Fruit fly (Drosophila melanogaster) whole organism, embryonic: ENCODE results near the gene sro.

Experiments used
- B-H2 ChIP-seq: fragments of 200-800 bp; sonication (Bioruptor generic); optimal IDR thresholded peaks from 2 replicates; lab custom pipeline; 2018; ENCODE audit warnings: missing biosample characterization, mild to moderate bottlenecking, missing genetic modification characterization
- CG10147 ChIP-seq: fragments of 200-800 bp; sonication (Bioruptor generic); optimal IDR thresholded peaks from 2 replicates; lab custom pipeline; 2019; ENCODE audit warnings: missing biosample characterization, mild to moderate bottlenecking, missing genetic modification characterization, moderate library complexity
- CG11723 ChIP-seq: fragments of 200-800 bp; sonication (Bioruptor generic); optimal IDR thresholded peaks from 2 replicates; lab custom pipeline; 2017; ENCODE audit warnings: missing biosample characterization, mild to moderate bottlenecking, missing genetic modification characterization
- CG12071 ChIP-seq: fragments of 200-800 bp; sonication (Bioruptor generic); optimal IDR thresholded peaks from 3 replicates; lab custom pipeline; 2018; ENCODE audit warnings: missing biosample characterization, mild to moderate bottlenecking, missing genetic modification characterization
- CG12769 ChIP-seq: fragments of 200-800 bp; sonication (Bioruptor generic); optimal IDR thresholded peaks from 2 replicates; lab custom pipeline; 2019; ENCODE audit warnings: missing biosample characterization, mild to moderate bottlenecking, missing genetic modification characterization, moderate library complexity
- CG12942 ChIP-seq: fragments of 200-800 bp; sonication (Bioruptor generic); optimal IDR thresholded peaks from 3 replicates; lab custom pipeline; 2016; ENCODE audit warnings: missing biosample characterization, missing genetic modification characterization
- CG13296 ChIP-seq: fragments of 200-800 bp; sonication (Bioruptor generic); optimal IDR thresholded peaks from 3 replicates; lab custom pipeline; 2018; ENCODE audit warnings: missing biosample characterization, mild to moderate bottlenecking, missing genetic modification characterization
- CG1529 ChIP-seq: fragments of 200-800 bp; sonication (Bioruptor generic); optimal IDR thresholded peaks from 3 replicates; lab custom pipeline; 2018; ENCODE audit warnings: missing biosample characterization, missing genetic modification characterization
- CG1647 ChIP-seq: fragments of 200-800 bp; sonication (Bioruptor generic); optimal IDR thresholded peaks from 3 replicates; lab custom pipeline; 2016; ENCODE audit warnings: missing biosample characterization, missing genetic modification characterization
- CG18764 ChIP-seq: fragments of 200-800 bp; sonication (Bioruptor generic); optimal IDR thresholded peaks from 3 replicates; lab custom pipeline; 2016; ENCODE audit warnings: missing biosample characterization, missing genetic modification characterization
- CG31388 ChIP-seq: fragments of 200-800 bp; sonication (Bioruptor generic); optimal IDR thresholded peaks from 2 replicates; lab custom pipeline; 2016; ENCODE audit warnings: missing biosample characterization, missing genetic modification characterization
- CG3163 ChIP-seq: fragments of 200-800 bp; sonication (Bioruptor generic); optimal IDR thresholded peaks from 3 replicates; lab custom pipeline; 2016; ENCODE audit warnings: missing biosample characterization, missing genetic modification characterization
- CG3281 ChIP-seq: fragments of 200-800 bp; sonication (Bioruptor generic); optimal IDR thresholded peaks from 3 replicates; lab custom pipeline; 2017; ENCODE audit warnings: missing biosample characterization, mild to moderate bottlenecking, missing genetic modification characterization
- CG4730 ChIP-seq: fragments of 200-800 bp; sonication (Bioruptor generic); IDR thresholded peaks from 2 replicates; pipeline ENCODE4 v1.3.6; 2022; ENCODE audit warnings: missing biosample characterization, missing genetic modification characterization
- CG6254 ChIP-seq: fragments of 200-800 bp; sonication (Bioruptor generic); optimal IDR thresholded peaks from 3 replicates; lab custom pipeline; 2017; ENCODE audit warnings: mild to moderate bottlenecking, missing biosample characterization, missing genetic modification reagents, missing genetic modification characterization
- CG6689 ChIP-seq: fragments of 200-800 bp; sonication (Bioruptor generic); IDR thresholded peaks from 2 replicates; pipeline ENCODE4 v1.3.6; 2022; ENCODE audit warnings: missing biosample characterization, missing genetic modification characterization
- CG7271 ChIP-seq: fragments of 200-800 bp; sonication (Bioruptor generic); optimal IDR thresholded peaks from 2 replicates; lab custom pipeline; 2018; ENCODE audit warnings: missing biosample characterization, mild to moderate bottlenecking, missing genetic modification characterization, moderate library complexity
- CG7556 ChIP-seq: fragments of 200-800 bp; sonication (Bioruptor generic); optimal IDR thresholded peaks from 2 replicates; lab custom pipeline; 2017; ENCODE audit warnings: missing biosample characterization, mild to moderate bottlenecking, missing genetic modification characterization
- CG7839 ChIP-seq: fragments of 200-800 bp; sonication (Bioruptor generic); optimal IDR thresholded peaks from 3 replicates; lab custom pipeline; 2018; ENCODE audit warnings: missing biosample characterization, mild to moderate bottlenecking, missing genetic modification characterization, moderate library complexity
- CG8944 ChIP-seq: fragments of 200-800 bp; sonication (Bioruptor generic); optimal IDR thresholded peaks from 3 replicates; lab custom pipeline; 2016; ENCODE audit warnings: missing biosample characterization, missing genetic modification characterization
- CG9215 ChIP-seq: fragments of 200-800 bp; sonication (Bioruptor generic); IDR thresholded peaks from 2 replicates; pipeline ENCODE4 v1.3.6; 2022; ENCODE audit warnings: missing biosample characterization, missing genetic modification characterization
- CG9437 ChIP-seq: fragments of 200-800 bp; sonication (Bioruptor generic); optimal IDR thresholded peaks from 2 replicates; lab custom pipeline; 2018; ENCODE audit warnings: missing biosample characterization, mild to moderate bottlenecking, missing genetic modification characterization
- CG9609 ChIP-seq: fragments of 200-800 bp; sonication (Bioruptor generic); optimal IDR thresholded peaks from 3 replicates; lab custom pipeline; 2016; ENCODE audit warnings: missing biosample characterization, missing genetic modification characterization
- CG9932 ChIP-seq: fragments of 200-800 bp; sonication (Bioruptor generic); IDR thresholded peaks from 2 replicates; pipeline ENCODE4 v1.3.6; 2022; ENCODE audit warnings: missing biosample characterization, missing genetic modification characterization
- Deaf1 ChIP-seq: fragments of 200-800 bp; optimal IDR thresholded peaks from 3 replicates; lab custom pipeline; 2019; ENCODE audit warnings: missing biosample characterization, mild to moderate bottlenecking, missing genetic modification characterization, moderate library complexity
- E2f2 ChIP-seq: fragments of 200-800 bp; sonication (Bioruptor generic); IDR thresholded peaks from 2 replicates; pipeline ENCODE4 v1.3.6; 2022; ENCODE audit warnings: missing biosample characterization, missing genetic modification characterization
- ERR ChIP-seq: fragments of 200-800 bp; sonication (Bioruptor generic); optimal IDR thresholded peaks from 2 replicates; lab custom pipeline; 2016; ENCODE audit warnings: missing biosample characterization, missing genetic modification characterization
- Fer3 ChIP-seq: fragments of 200-800 bp; sonication (Bioruptor generic); optimal IDR thresholded peaks from 2 replicates; lab custom pipeline; 2018; ENCODE audit warnings: missing biosample characterization, mild to moderate bottlenecking, missing genetic modification characterization, moderate library complexity
- H15 ChIP-seq: fragments of 200-800 bp; sonication (Bioruptor generic); IDR thresholded peaks from 3 replicates; pipeline ENCODE4 v1.3.6; 2022; ENCODE audit warnings: missing biosample characterization, missing genetic modification characterization
- HLH54F ChIP-seq: fragments of 200-800 bp; sonication (Bioruptor generic); optimal IDR thresholded peaks from 3 replicates; lab custom pipeline; 2016; ENCODE audit warnings: missing biosample characterization, missing genetic modification characterization
- Hr78 ChIP-seq, 2 experiments: fragments of 200-800 bp in 1 of 2; fragments of >200 bp in 1 of 2; sonication (Bioruptor generic) in 1 of 2; optimal IDR thresholded peaks; 2 replicates each; lab custom pipeline; 2017 to 2019; ENCODE audit warnings: missing biosample characterization in 2 of 2, missing genetic modification characterization in 2 of 2, mild to moderate bottlenecking in 1 of 2, moderate library complexity in 1 of 2
- Jarid2 ChIP-seq: fragments of 200-800 bp; sonication (Bioruptor generic); optimal IDR thresholded peaks from 3 replicates; lab custom pipeline; 2017; ENCODE audit warnings: mild to moderate bottlenecking, missing biosample characterization, missing genetic modification reagents, missing genetic modification characterization
- Mad ChIP-seq: fragments of 200-800 bp; sonication (Bioruptor generic); optimal IDR thresholded peaks from 2 replicates; lab custom pipeline; 2016; ENCODE audit warnings: missing biosample characterization, missing genetic modification characterization
- Max ChIP-seq: fragments of 200-800 bp; sonication (Bioruptor generic); optimal IDR thresholded peaks from 2 replicates; lab custom pipeline; 2016; ENCODE audit warnings: missing biosample characterization, mild to moderate bottlenecking, missing genetic modification characterization
- Nf-YC ChIP-seq: fragments of 200-800 bp; optimal IDR thresholded peaks from 3 replicates; lab custom pipeline; 2019; ENCODE audit warnings: missing biosample characterization, mild to moderate bottlenecking, missing genetic modification characterization, moderate library complexity
- Sox102F ChIP-seq: fragments of 200-800 bp; sonication (Bioruptor generic); optimal IDR thresholded peaks from 2 replicates; lab custom pipeline; 2018; ENCODE audit warnings: missing biosample characterization, mild to moderate bottlenecking, missing genetic modification characterization, moderate library complexity
- Vsx1 ChIP-seq: fragments of 200-800 bp; sonication (Bioruptor generic); optimal IDR thresholded peaks from 2 replicates; lab custom pipeline; 2017; ENCODE audit warnings: missing biosample characterization, mild to moderate bottlenecking, missing genetic modification characterization, missing genetic modification reagents
- bigmax ChIP-seq: fragments of 200-800 bp; sonication (Bioruptor generic); optimal IDR thresholded peaks from 2 replicates; lab custom pipeline; 2018; ENCODE audit warnings: missing biosample characterization, mild to moderate bottlenecking, missing genetic modification characterization
- crc ChIP-seq: fragments of 200-800 bp; sonication (Bioruptor generic); optimal IDR thresholded peaks from 2 replicates; lab custom pipeline; 2016; ENCODE audit warnings: missing biosample characterization, missing genetic modification characterization
- da ChIP-seq: fragments of 200-800 bp; sonication (Bioruptor generic); optimal IDR thresholded peaks from 2 replicates; lab custom pipeline; 2016; ENCODE audit warnings: missing biosample characterization, missing genetic modification characterization
- dpn ChIP-seq, 2 experiments: fragments of 200-800 bp; sonication (Bioruptor generic); optimal IDR thresholded peaks; 3 replicates each; lab custom pipeline; 2016; ENCODE audit warnings: missing biosample characterization in 2 of 2, missing genetic modification characterization in 2 of 2
- gcm2 ChIP-seq: fragments of 200-800 bp; sonication (Bioruptor generic); optimal IDR thresholded peaks from 2 replicates; lab custom pipeline; 2016; ENCODE audit warnings: missing biosample characterization, missing genetic modification characterization
- gt ChIP-seq: fragments of 200-800 bp; sonication (Bioruptor generic); IDR thresholded peaks from 2 replicates; pipeline ENCODE4 v1.3.6; 2022; ENCODE audit warnings: missing biosample characterization, missing genetic modification characterization
- kay ChIP-seq: fragments of 200-800 bp; sonication (Bioruptor generic); optimal IDR thresholded peaks from 2 replicates; lab custom pipeline; 2016; ENCODE audit warnings: missing biosample characterization, missing genetic modification characterization
- klu ChIP-seq: fragments of 200-800 bp; sonication (Bioruptor generic); IDR thresholded peaks from 2 replicates; pipeline ENCODE4 v1.3.6; 2022; ENCODE audit warnings: missing biosample characterization, missing genetic modification characterization
- nau ChIP-seq: fragments of 200-800 bp; sonication (Bioruptor generic); optimal IDR thresholded peaks from 3 replicates; lab custom pipeline; 2017; ENCODE audit warnings: missing biosample characterization, mild to moderate bottlenecking, missing genetic modification characterization, missing genetic modification reagents
- pho ChIP-seq: fragments of 200-800 bp; sonication (Bioruptor generic); optimal IDR thresholded peaks from 2 replicates; lab custom pipeline; 2016; ENCODE audit warnings: missing biosample characterization, missing genetic modification characterization
- pnt ChIP-seq: fragments of 200-800 bp; sonication (Bioruptor generic); optimal IDR thresholded peaks from 3 replicates; lab custom pipeline; 2016; ENCODE audit warnings: missing biosample characterization, missing genetic modification characterization
- tap ChIP-seq: fragments of 200-800 bp; optimal IDR thresholded peaks from 3 replicates; lab custom pipeline; 2019; ENCODE audit warnings: missing biosample characterization, mild to moderate bottlenecking, missing genetic modification characterization, moderate library complexity
- tll ChIP-seq, 2 experiments: fragments of 200-800 bp in 1 of 2; fragments of >200 bp in 1 of 2; sonication (Bioruptor generic) in 1 of 2; optimal IDR thresholded peaks; 2 replicates each; lab custom pipeline; 2017 to 2019; ENCODE audit warnings: missing biosample characterization in 2 of 2, missing genetic modification characterization in 2 of 2, mild to moderate bottlenecking in 1 of 2, moderate library complexity in 1 of 2
- zf30C ChIP-seq: fragments of 200-800 bp; sonication (Bioruptor generic); optimal IDR thresholded peaks from 3 replicates; lab custom pipeline; 2018; ENCODE audit warnings: missing biosample characterization, mild to moderate bottlenecking, missing genetic modification characterization

The sro gene

DNA sequence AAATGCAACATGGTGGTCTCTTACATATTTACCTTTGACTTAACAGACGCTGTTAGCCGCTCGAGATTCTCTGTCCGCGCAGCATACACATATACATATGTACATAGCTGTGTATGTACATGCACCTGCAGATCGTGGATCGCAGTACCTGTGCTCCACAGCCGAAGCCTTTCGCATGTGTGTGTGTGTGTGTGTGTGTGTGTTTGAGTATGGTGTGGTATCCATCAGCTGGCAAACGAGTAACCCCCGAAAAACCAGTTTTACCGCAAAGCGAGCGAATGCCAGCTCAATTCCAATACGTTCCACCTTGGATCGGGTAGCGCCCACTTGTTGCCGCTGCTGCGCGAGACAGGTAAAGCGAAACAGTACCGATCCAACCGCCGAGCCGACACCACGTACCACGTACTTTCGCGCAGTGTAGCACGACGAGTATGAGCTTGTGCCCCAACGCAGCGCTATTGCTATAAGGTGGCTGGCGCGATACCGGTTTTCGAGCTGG lies 46.9 kb downstream of the sro start, which contains the start of gene Cad99C (continued):
- peak; percentile 50 for TF ChIP-seq CG12769 (tag; lab: Kevin White, UChicago)
- no peak for TF ChIP-seq CG9437
- TF ChIP-seq H15 (GFP tag; lab: Robert Waterston, UW) = no peak
- no peak for TF ChIP-seq CG3281 (GFP tag; lab: Kevin White, UChicago)
- no peak for TF ChIP-seq bigmax
- TF ChIP-seq CG6689 (GFP tag; lab: Robert Waterston, UW) = no peak
- no peak for TF ChIP-seq Sox102F (GFP tag; lab: Kevin White, UChicago)
- TF ChIP-seq CG9215 (GFP tag; lab: Robert Waterston, UW) = no peak
- TF ChIP-seq gt (GFP tag; lab: Robert Waterston, UW) = no peak
- no peak for TF ChIP-seq CG18764 (GFP tag; lab: Kevin White, UChicago)
- no peak for TF ChIP-seq CG9609 (GFP tag; lab: Kevin White, UChicago)
- no peak for TF ChIP-seq klu
- no peak for TF ChIP-seq CG4730 (GFP tag; lab: Robert Waterston, UW)
- no peak for TF ChIP-seq CG1647 (GFP tag; lab: Kevin White, UChicago)
- no peak for TF ChIP-seq HLH54F (GFP tag; lab: Kevin White, UChicago)
- TF ChIP-seq Hr78 (GFP tag; optimal IDR thresholded peaks at IDR 0.05; lab: Kevin White, UChicago) = peak in 1 of 2 experiments; percentile 27
- TF ChIP-seq nau (GFP tag; lab: Kevin White, UChicago) = no peak
- TF ChIP-seq kay (GFP tag; lab: Kevin White, UChicago) = no peak
- TF ChIP-seq Mad (GFP tag; lab: Kevin White, UChicago) = no peak
- TF ChIP-seq CG3163 (GFP tag; lab: Kevin White, UChicago) = no peak
- no peak for TF ChIP-seq CG12071 (GFP tag; lab: Kevin White, UChicago)
- TF ChIP-seq CG7271 (tag; lab: Kevin White, UChicago) = no peak
- TF ChIP-seq Deaf1 (tag; lab: Kevin White, UChicago) = peak; percentile 90
- no peak for TF ChIP-seq pho (GFP tag; lab: Kevin White, UChicago)
- TF ChIP-seq pnt (GFP tag; lab: Kevin White, UChicago) = peak; percentile 1
- TF ChIP-seq dpn (GFP tag; optimal IDR thresholded peaks at IDR 0.05; lab: Kevin White, UChicago) = no peak
- TF ChIP-seq crc (GFP tag; lab: Kevin White, UChicago) = no peak
- TF ChIP-seq CG6254 = no peak
- TF ChIP-seq CG31388 (GFP tag; lab: Kevin White, UChicago) = no peak
- TF ChIP-seq ERR = no peak
- TF ChIP-seq CG12942 (GFP tag; lab: Kevin White, UChicago) = no peak
- TF ChIP-seq Fer3 (tag; lab: Kevin White, UChicago) = no peak
- TF ChIP-seq E2f2 (GFP tag; lab: Robert Waterston, UW) = no peak
- TF ChIP-seq CG9932 (GFP tag; lab: Robert Waterston, UW) = no peak
- peak; percentile 90 for TF ChIP-seq Jarid2 (GFP tag; lab: Kevin White, UChicago)
- peak; percentile 74 for TF ChIP-seq zf30C (GFP tag; lab: Kevin White, UChicago)
- TF ChIP-seq CG7839 (tag; lab: Kevin White, UChicago) = peak; percentile 5
- TF ChIP-seq gcm2 (GFP tag; lab: Kevin White, UChicago) = no peak
- no peak for TF ChIP-seq Max (GFP tag; lab: Kevin White, UChicago)
- no peak for TF ChIP-seq CG11723
- no peak for TF ChIP-seq tll (GFP tag; optimal IDR thresholded peaks at IDR 0.05; lab: Kevin White, UChicago)
- no peak for TF ChIP-seq da (GFP tag; lab: Kevin White, UChicago)
- TF ChIP-seq Nf-YC = no peak
- no peak for TF ChIP-seq CG7556 (GFP tag; lab: Kevin White, UChicago)
- TF ChIP-seq Vsx1 (GFP tag; lab: Kevin White, UChicago) = peak; percentile 51
- TF ChIP-seq CG8944 = no peak
- no peak for TF ChIP-seq CG13296 (GFP tag; lab: Kevin White, UChicago)
- TF ChIP-seq B-H2 (GFP tag; lab: Kevin White, UChicago) = no peak
- no peak for TF ChIP-seq CG1529 (GFP tag; lab: Kevin White, UChicago)
- TF ChIP-seq CG10147 (GFP tag; lab: Kevin White, UChicago) = no peak
- no peak for TF ChIP-seq tap
